Worm (Caenorhabditis elegans) whole organism, young adult: ENCODE results near the gene C26E1.1.

ENCODE experiments used
- B0019.2 ChIP-seq: fragments of 200-800 bp; sonication (Bioruptor generic); conservative IDR thresholded peaks from 2 replicates; pipeline ENCODE4 v1.3.6; 2022; ENCODE audit warnings: missing genetic modification reagents, missing genetic modification characterization, missing compliant biosample characterization
- C06A6.2 ChIP-seq: fragments of 200-800 bp; sonication (Bioruptor generic); conservative IDR thresholded peaks from 2 replicates; pipeline ENCODE4 v1.3.6; 2022; ENCODE audit warnings: missing genetic modification characterization, missing compliant biosample characterization
- C17E4.6 ChIP-seq: fragments of 200-800 bp; sonication (Bioruptor generic); IDR thresholded peaks from 2 replicates; pipeline ENCODE4 v1.3.6; 2022; ENCODE audit warnings: missing genetic modification reagents, missing genetic modification characterization, missing compliant biosample characterization
- F33H1.4 ChIP-seq: fragments of 200-800 bp; sonication (Bioruptor generic); IDR thresholded peaks from 2 replicates; pipeline ENCODE4 v1.3.6; 2022; ENCODE audit warnings: missing genetic modification reagents, missing genetic modification characterization, missing compliant biosample characterization
- F49E8.2 ChIP-seq: sonication (generic microtip); optimal IDR thresholded peaks from 3 replicates; lab custom pipeline; 2017; ENCODE audit warnings: missing genetic modification characterization, mild to moderate bottlenecking, missing compliant biosample characterization, antibody characterized with exemption, moderate library complexity; ENCODE audit not compliant: insufficient read depth
- F52B5.7 ChIP-seq: sonication (generic microtip); optimal IDR thresholded peaks from 2 replicates; lab custom pipeline; 2016; ENCODE audit warnings: mild to moderate bottlenecking, missing genetic modification characterization, missing compliant biosample characterization
- F57C9.4 ChIP-seq: sonication (generic microtip); optimal IDR thresholded peaks from 2 replicates; lab custom pipeline; 2017; ENCODE audit warnings: mild to moderate bottlenecking, missing genetic modification characterization, missing compliant biosample characterization
- Y53F4B.3 ChIP-seq: fragments of 200-800 bp; sonication (Bioruptor generic); IDR thresholded peaks from 2 replicates; pipeline ENCODE4 v1.3.6; 2022; ENCODE audit warnings: missing genetic modification reagents, missing genetic modification characterization, missing compliant biosample characterization
- Y53G8AR.9 ChIP-seq: fragments of 200-800 bp; sonication (Bioruptor generic); conservative IDR thresholded peaks from 2 replicates; pipeline ENCODE4 v1.3.6; 2022; ENCODE audit warnings: missing genetic modification reagents, missing genetic modification characterization, missing compliant biosample characterization
- attf-3 ChIP-seq: fragments of 200-800 bp; sonication (Bioruptor generic); conservative IDR thresholded peaks from 2 replicates; pipeline ENCODE4 v1.3.6; 2022; ENCODE audit warnings: missing genetic modification reagents, missing genetic modification characterization, missing compliant biosample characterization
- attf-6 ChIP-seq: fragments of 200-800 bp; sonication (Bioruptor generic); IDR thresholded peaks from 2 replicates; pipeline ENCODE4 v1.3.6; 2022; ENCODE audit warnings: missing genetic modification reagents, missing genetic modification characterization, missing compliant biosample characterization
- cebp-2 ChIP-seq: fragments of 200-800 bp; sonication (Bioruptor generic); IDR thresholded peaks from 2 replicates; pipeline ENCODE4 v1.3.6; 2022; ENCODE audit warnings: missing genetic modification characterization, missing compliant biosample characterization
- ceh-100 ChIP-seq: fragments of 200-800 bp; sonication (Bioruptor generic); IDR thresholded peaks from 2 replicates; pipeline ENCODE4 v1.3.6; 2022; ENCODE audit warnings: missing genetic modification reagents, missing genetic modification characterization, missing compliant biosample characterization
- ceh-27 ChIP-seq: fragments of 200-800 bp; sonication (Bioruptor generic); optimal IDR thresholded peaks from 2 replicates; lab custom pipeline; 2018; ENCODE audit warnings: mild to moderate bottlenecking, missing genetic modification characterization, moderate library complexity, missing compliant biosample characterization
- ceh-40 ChIP-seq: fragments of 200-800 bp; sonication (Bioruptor generic); IDR thresholded peaks from 2 replicates; pipeline ENCODE4 v1.3.6; 2022; ENCODE audit warnings: missing genetic modification characterization, missing compliant biosample characterization
- ceh-58 ChIP-seq: fragments of 200-800 bp; sonication (Bioruptor generic); IDR thresholded peaks from 2 replicates; pipeline ENCODE4 v1.3.6; 2022; ENCODE audit warnings: missing genetic modification characterization, missing compliant biosample characterization
- die-1 ChIP-seq: sonication (generic microtip); optimal IDR thresholded peaks from 2 replicates; lab custom pipeline; 2016; ENCODE audit warnings: missing genotype, mild to moderate bottlenecking, missing genetic modification characterization, missing compliant biosample characterization
- dox-1 ChIP-seq: fragments of 200-800 bp; sonication (Bioruptor generic); IDR thresholded peaks from 2 replicates; pipeline ENCODE4 v1.3.6; 2022; ENCODE audit warnings: missing genetic modification reagents, missing genetic modification characterization, missing compliant biosample characterization
- egl-44 ChIP-seq: fragments of 200-800 bp; sonication (Bioruptor generic); IDR thresholded peaks from 2 replicates; pipeline ENCODE4 v1.3.6; 2022; ENCODE audit warnings: missing genetic modification reagents, missing genetic modification characterization, missing compliant biosample characterization
- egrh-3 ChIP-seq: fragments of 200-800 bp; sonication (Bioruptor generic); IDR thresholded peaks from 2 replicates; pipeline ENCODE4 v1.3.6; 2022; ENCODE audit warnings: missing genetic modification reagents, missing genetic modification characterization, missing compliant biosample characterization
- hlh-12 ChIP-seq: sonication (generic microtip); optimal IDR thresholded peaks from 2 replicates; lab custom pipeline; 2016; ENCODE audit warnings: missing genetic modification characterization, missing compliant biosample characterization
- hlh-26 ChIP-seq: fragments of 200-800 bp; sonication (Bioruptor generic); conservative IDR thresholded peaks from 2 replicates; pipeline ENCODE4 v1.3.6; 2022; ENCODE audit warnings: missing genetic modification reagents, missing genetic modification characterization, missing compliant biosample characterization
- hrde-1 ChIP-seq: sonication (generic microtip); optimal IDR thresholded peaks from 2 replicates; lab custom pipeline; 2016; ENCODE audit warnings: missing genetic modification characterization, mild to moderate bottlenecking, missing compliant biosample characterization, moderate library complexity, missing genotype, missing genetic modification reagents, borderline replicate concordance
- hsf-1 ChIP-seq: fragments of 200-800 bp; sonication (Bioruptor generic); IDR thresholded peaks from 2 replicates; pipeline ENCODE4 v1.3.6; 2022; ENCODE audit warnings: missing genetic modification reagents, missing genetic modification characterization, missing compliant biosample characterization
- lag-1 ChIP-seq: fragments of 200-800 bp; sonication (Bioruptor generic); IDR thresholded peaks from 2 replicates; pipeline ENCODE4 v1.3.6; 2022; ENCODE audit warnings: missing genetic modification reagents, missing genetic modification characterization, missing compliant biosample characterization
- lin-26 ChIP-seq: fragments of 200-800 bp; sonication (Bioruptor generic); IDR thresholded peaks from 2 replicates; pipeline ENCODE4 v1.3.6; 2022; ENCODE audit warnings: missing genetic modification reagents, missing genetic modification characterization, missing compliant biosample characterization
- lin-35 ChIP-seq, 3 experiments: fragments of 150-350 bp in 2 of 3; sonication (generic microtip) in 1 of 3; optimal IDR thresholded peaks; 2 replicates each; lab custom pipeline; 2014 to 2018; ENCODE audit warnings: missing biosample characterization in 3 of 3, missing genetic modification characterization in 3 of 3, missing genetic modification reagents in 3 of 3
- lin-40 ChIP-seq: sonication (generic microtip); optimal IDR thresholded peaks from 2 replicates; lab custom pipeline; 2016; ENCODE audit warnings: missing genetic modification characterization, mild to moderate bottlenecking, missing compliant biosample characterization, missing genotype, missing genetic modification reagents
- lin-54 ChIP-seq: fragments of 200-800 bp; sonication (Bioruptor generic); optimal IDR thresholded peaks from 2 replicates; lab custom pipeline; 2018; ENCODE audit warnings: mild to moderate bottlenecking, missing genetic modification characterization, missing compliant biosample characterization
- lir-1 ChIP-seq: fragments of 200-800 bp; sonication (Bioruptor generic); conservative IDR thresholded peaks from 2 replicates; pipeline ENCODE4 v1.3.6; 2022; ENCODE audit warnings: missing genetic modification reagents, missing genetic modification characterization, missing compliant biosample characterization
- lsl-1 ChIP-seq: fragments of 200-800 bp; sonication (Bioruptor generic); optimal IDR thresholded peaks from 2 replicates; lab custom pipeline; 2018; ENCODE audit warnings: mild to moderate bottlenecking, missing genetic modification characterization, moderate library complexity, missing compliant biosample characterization
- madf-3 ChIP-seq: fragments of 200-800 bp; sonication (Bioruptor generic); IDR thresholded peaks from 2 replicates; pipeline ENCODE4 v1.3.6; 2022; ENCODE audit warnings: missing genetic modification reagents, missing genetic modification characterization, missing compliant biosample characterization
- madf-6 ChIP-seq: fragments of 200-800 bp; sonication (Bioruptor generic); IDR thresholded peaks from 2 replicates; pipeline ENCODE4 v1.3.6; 2022; ENCODE audit warnings: missing genetic modification reagents, missing genetic modification characterization, missing compliant biosample characterization
- madf-8 ChIP-seq: fragments of 200-800 bp; sonication (Bioruptor generic); conservative IDR thresholded peaks from 2 replicates; pipeline ENCODE4 v1.3.6; 2022; ENCODE audit warnings: missing genetic modification reagents, missing genetic modification characterization, missing compliant biosample characterization
- mcd-1 ChIP-seq: fragments of 200-800 bp; sonication (Bioruptor generic); IDR thresholded peaks from 2 replicates; pipeline ENCODE4 v1.3.6; 2022; ENCODE audit warnings: missing genetic modification reagents, missing genetic modification characterization, missing compliant biosample characterization
- mes-4 ChIP-seq: sonication (generic microtip); optimal IDR thresholded peaks from 2 replicates; lab custom pipeline; 2016; ENCODE audit warnings: missing genotype, missing genetic modification characterization, missing compliant biosample characterization
- nfyb-1 ChIP-seq: fragments of 200-800 bp; sonication (Bioruptor generic); IDR thresholded peaks from 2 replicates; pipeline ENCODE4 v1.3.6; 2022; ENCODE audit warnings: missing genetic modification reagents, missing genetic modification characterization, missing compliant biosample characterization
- pha-4 ChIP-seq: fragments of 150-350 bp; sonication (generic microtip); optimal IDR thresholded peaks from 2 replicates; lab custom pipeline; 2014; ENCODE audit warnings: missing biosample characterization, missing genetic modification reagents, missing genetic modification characterization
- rpc-1 ChIP-seq, 2 experiments: fragments of 150-350 bp in 1 of 2; sonication (generic microtip) in 1 of 2; optimal IDR thresholded peaks; 2 replicates each; lab custom pipeline; 2014 to 2018; ENCODE audit warnings: missing biosample characterization in 1 of 2, missing genetic modification characterization in 1 of 2, missing genetic modification reagents in 1 of 2, missing genotype in 1 of 2
- sea-2 ChIP-seq: fragments of 200-800 bp; sonication (Bioruptor generic); IDR thresholded peaks from 2 replicates; pipeline ENCODE4 v1.3.6; 2022; ENCODE audit warnings: missing genetic modification characterization, missing compliant biosample characterization
- snpc-1.1 ChIP-seq: sonication (generic microtip); optimal IDR thresholded peaks from 2 replicates; lab custom pipeline; 2017; ENCODE audit warnings: missing genetic modification characterization, mild to moderate bottlenecking, missing compliant biosample characterization, antibody characterized with exemption, moderate library complexity, missing genotype, missing genetic modification reagents; ENCODE audit not compliant: insufficient read depth
- snpc-4 ChIP-seq, 5 experiments: fragments of 150-350 bp in 1 of 5; sonication (generic microtip) in 4 of 5; optimal IDR thresholded peaks; 2 replicates each; lab custom pipeline; 2014 to 2018; ENCODE audit warnings: missing genetic modification characterization in 5 of 5, missing biosample characterization in 3 of 5, antibody characterized with exemption in 2 of 5, mild to moderate bottlenecking in 2 of 5, missing compliant biosample characterization in 2 of 5, missing genotype in 2 of 5, moderate library complexity in 2 of 5, missing genetic modification reagents in 1 of 5
- unc-130 ChIP-seq: sonication (generic microtip); optimal IDR thresholded peaks from 2 replicates; lab custom pipeline; 2016; ENCODE audit warnings: missing genetic modification reagents, missing genetic modification characterization, missing compliant biosample characterization
- xnd-1 ChIP-seq: sonication (generic microtip); optimal IDR thresholded peaks from 2 replicates; lab custom pipeline; 2016; ENCODE audit warnings: missing genotype, missing genetic modification reagents, missing genetic modification characterization, missing compliant biosample characterization
- zim-3 ChIP-seq: sonication (generic microtip); optimal IDR thresholded peaks from 2 replicates; lab custom pipeline; 2017; ENCODE audit warnings: mild to moderate bottlenecking, missing genetic modification characterization, moderate library complexity, missing compliant biosample characterization
- ztf-18 ChIP-seq: sonication (generic microtip); optimal IDR thresholded peaks from 2 replicates; lab custom pipeline; 2016; ENCODE audit warnings: missing genotype, mild to moderate bottlenecking, missing genetic modification characterization, missing compliant biosample characterization
- ztf-28 ChIP-seq: fragments of 200-800 bp; sonication (Bioruptor generic); IDR thresholded peaks from 2 replicates; pipeline ENCODE4 v1.3.6; 2022; ENCODE audit warnings: missing genetic modification reagents, missing genetic modification characterization, missing compliant biosample characterization

C26E1.1 gene

ce11 chrV:13312210-13312676 lies 14.9 kb downstream of the C26E1.1 start, which contains the start of gene nasp-2:
Gene nasp-2, minus strand, starts transcription at chrV:13312260.
- peak; percentile 100 for TF ChIP-seq madf-6 (GFP tag; lab: Robert Waterston, UW)
- TF ChIP-seq ztf-18, result peak; percentile 31
- TF ChIP-seq rpc-1 (optimal IDR thresholded peaks at IDR 0.05; lab: Kevin White, UChicago), result no peak
- TF ChIP-seq rpc-1 (tag; optimal IDR thresholded peaks at IDR 0.05; lab: Kevin White, UChicago), result peak; percentile 14
- peak; percentile 89 for TF ChIP-seq Y53F4B.3 (GFP tag; lab: Robert Waterston, UW)
- no peak for TF ChIP-seq mes-4 (tag; lab: Kevin White, UChicago)
- TF ChIP-seq hsf-1, result peak; percentile 91
- peak; percentile 52 for TF ChIP-seq hrde-1 (tag; lab: Kevin White, UChicago)
- TF ChIP-seq nfyb-1 (GFP tag; lab: Robert Waterston, UW), result peak; percentile 81
- TF ChIP-seq die-1 (tag; lab: Kevin White, UChicago), result no peak
- TF ChIP-seq sea-2, result no peak
- TF ChIP-seq Y53G8AR.9 (GFP tag; lab: Robert Waterston, UW), result peak; percentile 92
- peak; percentile 99 for TF ChIP-seq xnd-1 (tag; lab: Kevin White, UChicago)
- peak; percentile 97 for TF ChIP-seq dox-1 (GFP tag; lab: Robert Waterston, UW)
- peak; percentile 89 for TF ChIP-seq attf-6 (GFP tag; lab: Robert Waterston, UW)
- no peak for TF ChIP-seq F57C9.4
- peak; percentile 96 for TF ChIP-seq F49E8.2 (tag; lab: Kevin White, UChicago)
- peak; percentile 90 for TF ChIP-seq unc-130
- TF ChIP-seq lsl-1, result peak; percentile 97
- TF ChIP-seq C17E4.6, result peak; percentile 88
- peak; percentile 52 for TF ChIP-seq snpc-4 (GFP tag; optimal IDR thresholded peaks at IDR 0.05; lab: Kevin White, UChicago)
- TF ChIP-seq snpc-4 (tag; optimal IDR thresholded peaks at IDR 0.05; lab: Kevin White, UChicago), result peak in 3 of 4 experiments; percentile 44 to 64 (median 63)
- TF ChIP-seq ztf-28 (GFP tag; lab: Robert Waterston, UW), result peak; percentile 78; the same call in 1 of the 2 replicates
- peak; percentile 83 for TF ChIP-seq mcd-1
- no peak for TF ChIP-seq C06A6.2 (GFP tag; lab: Robert Waterston, UW)
- no peak for TF ChIP-seq zim-3 (tag; lab: Kevin White, UChicago)
- TF ChIP-seq lin-26, result peak; percentile 77
- peak; percentile 84 for TF ChIP-seq lir-1 (GFP tag; lab: Robert Waterston, UW)
- TF ChIP-seq hlh-26 (GFP tag; lab: Robert Waterston, UW), result no peak
- TF ChIP-seq ceh-100 (GFP tag; lab: Robert Waterston, UW), result peak; percentile 73
- TF ChIP-seq pha-4 (tag; lab: Kevin White, UChicago), result no peak
- no peak for TF ChIP-seq ceh-40 (GFP tag; lab: Robert Waterston, UW)
- TF ChIP-seq lin-54 (GFP tag; lab: Kevin White, UChicago), result peak; percentile 96
- TF ChIP-seq snpc-1.1 (tag; lab: Kevin White, UChicago), result peak; percentile 68
- TF ChIP-seq attf-3 (GFP tag; lab: Robert Waterston, UW), result peak; percentile 96
- peak; percentile 95 for TF ChIP-seq B0019.2
- no peak for TF ChIP-seq lin-40 (tag; lab: Kevin White, UChicago)
- TF ChIP-seq hlh-12 (tag; lab: Kevin White, UChicago), result no peak
- TF ChIP-seq lin-35 (GFP tag; optimal IDR thresholded peaks at IDR 0.05; lab: Kevin White, UChicago), result peak; percentile 27 to 82 (median 73)
- TF ChIP-seq madf-3 (GFP tag; lab: Robert Waterston, UW), result peak; percentile 94
- TF ChIP-seq egrh-3, result peak; percentile 53; the same call in 1 of the 2 replicates
- no peak for TF ChIP-seq F52B5.7 (tag; lab: Kevin White, UChicago)
- TF ChIP-seq madf-8 (GFP tag; lab: Robert Waterston, UW), result peak; percentile 99
- TF ChIP-seq cebp-2 (GFP tag; lab: Robert Waterston, UW), result no peak
- TF ChIP-seq lag-1, result no peak
- TF ChIP-seq ceh-27 (GFP tag; lab: Kevin White, UChicago), result peak; percentile 5
- no peak for TF ChIP-seq egl-44
- TF ChIP-seq F33H1.4, result peak; percentile 99
- no peak for TF ChIP-seq ceh-58 (GFP tag; lab: Robert Waterston, UW)
